Fruit fly (Drosophila melanogaster): ENCODE results near the gene tho2.
A peak's percentile ranks its signal among the peaks of the same experiment; 100 is the strongest.

- TF ChIP-seq CG15710 (tag; optimal IDR thresholded peaks at IDR 0.05), result no peak
- no peak for TF ChIP-seq CG8301 (tag; optimal IDR thresholded peaks at IDR 0.05)
- no peak for TF ChIP-seq fd96Ca (GFP tag; IDR thresholded peaks at IDR 0.05)
- no peak for TF ChIP-seq CG32121 (GFP tag; IDR thresholded peaks at IDR 0.05)
- no peak for TF ChIP-seq Pif1A (GFP tag; optimal IDR thresholded peaks at IDR 0.05)
- TF ChIP-seq D1 (tag; optimal IDR thresholded peaks at IDR 0.05), result no peak
- TF ChIP-seq CG13204 (GFP tag; optimal IDR thresholded peaks at IDR 0.05), result no peak
- no peak for TF ChIP-seq gl (tag; optimal IDR thresholded peaks at IDR 0.05)
- peak; percentile 42 for TF ChIP-seq EcR (GFP tag; optimal IDR thresholded peaks at IDR 0.05)
- TF ChIP-seq CG12605 (GFP tag; IDR thresholded peaks at IDR 0.05), result no peak
- TF ChIP-seq CG9948 (tag; optimal IDR thresholded peaks at IDR 0.05), result no peak
- TF ChIP-seq Pif1B (GFP tag; optimal IDR thresholded peaks at IDR 0.05), result no peak
Observed at dm6 chr2L:2194305-2194828, 49.4 kb upstream of the tho2 start.
